Fruit fly (Drosophila melanogaster) whole organism, prepupa: ENCODE measurements around the gene Sqor.

Experiments used
- Blimp-1 ChIP-seq: fragments of 200-800 bp; sonication (Bioruptor generic); optimal IDR thresholded peaks from 3 replicates; lab custom pipeline; 2017; ENCODE audit warnings: missing biosample characterization, missing genetic modification characterization, mild to moderate bottlenecking, moderate library complexity, missing genetic modification reagents
- CG10631 ChIP-seq: fragments of 200-800 bp; sonication (Bioruptor generic); optimal IDR thresholded peaks from 2 replicates; lab custom pipeline; 2016; ENCODE audit warnings: missing biosample characterization, missing genetic modification characterization
- CG10669 ChIP-seq: fragments of 200-800 bp; sonication (Bioruptor generic); optimal IDR thresholded peaks from 3 replicates; lab custom pipeline; 2018; ENCODE audit warnings: missing biosample characterization, mild to moderate bottlenecking, missing genetic modification characterization, moderate library complexity
- CG11294 ChIP-seq: fragments of 200-800 bp; sonication (Bioruptor generic); IDR thresholded peaks from 2 replicates; pipeline ENCODE4 v1.3.6; 2022; ENCODE audit warnings: missing biosample characterization, missing genetic modification characterization
- CG11762 ChIP-seq: fragments of 200-800 bp; sonication (Bioruptor generic); optimal IDR thresholded peaks from 3 replicates; lab custom pipeline; 2016; ENCODE audit warnings: missing biosample characterization, missing genetic modification characterization; ENCODE audit not compliant: insufficient read depth
- CG11902 ChIP-seq: fragments of 200-800 bp; sonication (Bioruptor generic); optimal IDR thresholded peaks from 3 replicates; lab custom pipeline; 2016; ENCODE audit warnings: missing biosample characterization, missing genetic modification characterization
- CG15336 ChIP-seq: fragments of 200-800 bp; sonication (Bioruptor generic); IDR thresholded peaks from 2 replicates; pipeline ENCODE4 v1.3.6; 2022; ENCODE audit warnings: missing biosample characterization, missing genetic modification characterization
- CG1621 ChIP-seq: fragments of 200-800 bp; sonication (Bioruptor generic); optimal IDR thresholded peaks from 3 replicates; lab custom pipeline; 2018; ENCODE audit warnings: missing biosample characterization, mild to moderate bottlenecking, missing genetic modification characterization
- CG16779 ChIP-seq: fragments of 200-800 bp; sonication (Bioruptor generic); optimal IDR thresholded peaks from 3 replicates; lab custom pipeline; 2017; ENCODE audit warnings: missing biosample characterization, mild to moderate bottlenecking, missing genetic modification characterization
- CG3032 ChIP-seq: fragments of 200-800 bp; optimal IDR thresholded peaks from 2 replicates; lab custom pipeline; 2019; ENCODE audit warnings: missing biosample characterization, mild to moderate bottlenecking, missing genetic modification characterization, moderate library complexity
- CG32006 ChIP-seq: fragments of 200-800 bp; sonication (Bioruptor generic); optimal IDR thresholded peaks from 3 replicates; lab custom pipeline; 2017; ENCODE audit warnings: missing biosample characterization, mild to moderate bottlenecking, missing genetic modification characterization
- CG34406 ChIP-seq: fragments of 200-800 bp; sonication (Bioruptor generic); optimal IDR thresholded peaks from 3 replicates; lab custom pipeline; 2016; ENCODE audit warnings: missing biosample characterization, missing genetic modification characterization
- CG3919 ChIP-seq: fragments of 200-800 bp; sonication (Bioruptor generic); optimal IDR thresholded peaks from 3 replicates; lab custom pipeline; 2016; ENCODE audit warnings: missing biosample characterization, missing genetic modification characterization
- CG4318 ChIP-seq: fragments of 200-800 bp; sonication (Bioruptor generic); optimal IDR thresholded peaks from 3 replicates; lab custom pipeline; 2017; ENCODE audit warnings: missing biosample characterization, mild to moderate bottlenecking, missing genetic modification characterization
- CG6163 ChIP-seq: fragments of 200-800 bp; sonication (Bioruptor generic); IDR thresholded peaks from 3 replicates; pipeline ENCODE4 v1.3.6; 2022; ENCODE audit warnings: missing biosample characterization, missing genetic modification characterization
- CG6276 ChIP-seq: fragments of 200-800 bp; sonication (Bioruptor generic); optimal IDR thresholded peaks from 2 replicates; lab custom pipeline; 2017; ENCODE audit warnings: missing biosample characterization, mild to moderate bottlenecking, missing genetic modification characterization
- CG6792 ChIP-seq: fragments of 200-800 bp; sonication (Bioruptor generic); optimal IDR thresholded peaks from 3 replicates; lab custom pipeline; 2016; ENCODE audit warnings: missing biosample characterization, missing genetic modification characterization
- CG6808 ChIP-seq: fragments of 200-800 bp; sonication (Bioruptor generic); optimal IDR thresholded peaks from 3 replicates; lab custom pipeline; 2017; ENCODE audit warnings: missing biosample characterization, missing genetic modification characterization, mild to moderate bottlenecking, moderate library complexity, missing genetic modification reagents
- CG7368 ChIP-seq: fragments of 200-800 bp; sonication (Bioruptor generic); optimal IDR thresholded peaks from 3 replicates; lab custom pipeline; 2016; ENCODE audit warnings: missing biosample characterization, missing genetic modification characterization
- CG8319 ChIP-seq: fragments of 200-800 bp; sonication (Bioruptor generic); optimal IDR thresholded peaks from 3 replicates; lab custom pipeline; 2016; ENCODE audit warnings: missing biosample characterization, missing genetic modification characterization
- CG8632 ChIP-seq: fragments of 200-800 bp; sonication (Bioruptor generic); optimal IDR thresholded peaks from 3 replicates; lab custom pipeline; 2016; ENCODE audit warnings: missing biosample characterization, missing genetic modification characterization
- CG9139 ChIP-seq: fragments of 200-800 bp; sonication (Bioruptor generic); optimal IDR thresholded peaks from 3 replicates; lab custom pipeline; 2017; ENCODE audit warnings: missing biosample characterization, mild to moderate bottlenecking, missing genetic modification characterization
- Eip78C ChIP-seq: fragments of 200-800 bp; sonication (Bioruptor generic); peaks from one replicate; lab custom pipeline; 2016; ENCODE audit warnings: missing biosample characterization, missing genetic modification characterization
- Eip93F ChIP-seq: fragments of 200-800 bp; sonication (Bioruptor generic); optimal IDR thresholded peaks from 2 replicates; lab custom pipeline; 2016; ENCODE audit warnings: missing biosample characterization, mild to moderate bottlenecking, missing genetic modification characterization
- Ets21C ChIP-seq: fragments of 200-800 bp; sonication (Bioruptor generic); optimal IDR thresholded peaks from 3 replicates; lab custom pipeline; 2016; ENCODE audit warnings: missing biosample characterization, missing genetic modification characterization
- Hr39 ChIP-seq: fragments of 200-800 bp; sonication (Bioruptor generic); optimal IDR thresholded peaks from 2 replicates; lab custom pipeline; 2016; ENCODE audit warnings: missing biosample characterization, missing genetic modification characterization
- Hr4 ChIP-seq: fragments of 200-800 bp; sonication (Bioruptor generic); optimal IDR thresholded peaks from 3 replicates; lab custom pipeline; 2016; ENCODE audit warnings: missing biosample characterization, missing genetic modification characterization
- Lpt ChIP-seq: fragments of 200-800 bp; sonication (Bioruptor generic); optimal IDR thresholded peaks from 3 replicates; lab custom pipeline; 2016; ENCODE audit warnings: missing biosample characterization, missing genetic modification characterization
- OdsH ChIP-seq: fragments of 200-800 bp; sonication (Bioruptor generic); optimal IDR thresholded peaks from 3 replicates; lab custom pipeline; 2016; ENCODE audit warnings: missing biosample characterization, missing genetic modification characterization
- Sox102F ChIP-seq: fragments of 200-800 bp; sonication (Bioruptor generic); optimal IDR thresholded peaks from 2 replicates; lab custom pipeline; 2016; ENCODE audit warnings: missing biosample characterization, mild to moderate bottlenecking, missing genetic modification characterization
- acj6 ChIP-seq: fragments of 200-800 bp; sonication (Bioruptor generic); optimal IDR thresholded peaks from 3 replicates; lab custom pipeline; 2016; ENCODE audit warnings: missing biosample characterization, missing genetic modification characterization
- dsx ChIP-seq: fragments of 200-800 bp; optimal IDR thresholded peaks from 3 replicates; lab custom pipeline; 2019; ENCODE audit warnings: missing biosample characterization, mild to moderate bottlenecking, missing genetic modification characterization, moderate library complexity; ENCODE audit not compliant: poor library complexity, severe bottlenecking
- eg ChIP-seq: fragments of 200-800 bp; sonication (Bioruptor generic); IDR thresholded peaks from 3 replicates; pipeline ENCODE4 v1.3.6; 2022; ENCODE audit warnings: missing biosample characterization, missing genetic modification characterization
- esn ChIP-seq: fragments of 200-800 bp; sonication (Bioruptor generic); optimal IDR thresholded peaks from 2 replicates; lab custom pipeline; 2016; ENCODE audit warnings: missing biosample characterization, mild to moderate bottlenecking, missing genetic modification characterization, moderate library complexity
- fkh ChIP-seq: fragments of 200-800 bp; sonication (Bioruptor generic); optimal IDR thresholded peaks from 3 replicates; lab custom pipeline; 2017; ENCODE audit warnings: missing biosample characterization, mild to moderate bottlenecking, missing genetic modification characterization, moderate library complexity
- lz ChIP-seq: fragments of 200-800 bp; sonication (Bioruptor generic); optimal IDR thresholded peaks from 3 replicates; lab custom pipeline; 2016; ENCODE audit warnings: missing biosample characterization, missing genetic modification characterization
- salr ChIP-seq, 2 experiments: fragments of 200-800 bp; sonication (Bioruptor generic); optimal IDR thresholded peaks; 3 replicates each; lab custom pipeline; 2016 to 2018; ENCODE audit warnings: missing biosample characterization in 2 of 2, missing genetic modification characterization in 2 of 2, mild to moderate bottlenecking in 1 of 2
- ss ChIP-seq, 2 experiments: fragments of 200-800 bp; sonication (Bioruptor generic); optimal IDR thresholded peaks; 2 replicates in 1 of 2; 3 replicates in 1 of 2; lab custom pipeline; 2017 to 2018; ENCODE audit warnings: mild to moderate bottlenecking in 2 of 2, missing biosample characterization in 2 of 2, missing genetic modification characterization in 2 of 2, moderate library complexity in 1 of 2
- svp ChIP-seq: fragments of 200-800 bp; sonication (Bioruptor generic); peaks from one replicate; lab custom pipeline; 2016; ENCODE audit warnings: missing biosample characterization, missing genetic modification characterization
- topi ChIP-seq: fragments of 200-800 bp; sonication (Bioruptor generic); optimal IDR thresholded peaks from 3 replicates; lab custom pipeline; 2016; ENCODE audit warnings: missing biosample characterization, missing genetic modification characterization
- vri ChIP-seq: fragments of 200-800 bp; sonication (Bioruptor generic); optimal IDR thresholded peaks from 3 replicates; lab custom pipeline; 2016; ENCODE audit warnings: missing biosample characterization, mild to moderate bottlenecking, missing genetic modification characterization

The Sqor gene

DNA sequence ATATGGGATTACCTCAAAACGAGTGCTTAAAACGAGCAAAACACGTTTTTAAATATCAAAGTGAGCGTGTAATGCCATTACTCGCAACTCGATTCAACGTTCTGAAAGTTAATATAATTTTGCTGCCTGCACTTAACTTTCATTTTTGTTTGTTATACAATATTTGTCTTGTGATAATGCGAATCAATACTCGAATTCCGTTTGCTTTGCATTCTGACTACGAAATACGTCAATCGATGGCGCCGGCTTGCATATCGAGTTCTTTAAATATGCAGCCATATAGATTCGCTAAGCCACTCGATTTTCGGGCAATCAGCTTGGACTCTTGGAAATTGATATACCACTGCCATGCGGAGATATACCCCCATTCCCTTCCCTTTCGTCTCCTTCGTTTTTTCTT, 19.3 kb upstream of the Sqor start:
- TF ChIP-seq Blimp-1 (peak; percentile 41), Sox102F (GFP tag; lab: Kevin White, UChicago) (peak; percentile 16), CG34406 (no peak), vri (GFP tag; lab: Kevin White, UChicago) (peak; percentile 77)

DNA sequence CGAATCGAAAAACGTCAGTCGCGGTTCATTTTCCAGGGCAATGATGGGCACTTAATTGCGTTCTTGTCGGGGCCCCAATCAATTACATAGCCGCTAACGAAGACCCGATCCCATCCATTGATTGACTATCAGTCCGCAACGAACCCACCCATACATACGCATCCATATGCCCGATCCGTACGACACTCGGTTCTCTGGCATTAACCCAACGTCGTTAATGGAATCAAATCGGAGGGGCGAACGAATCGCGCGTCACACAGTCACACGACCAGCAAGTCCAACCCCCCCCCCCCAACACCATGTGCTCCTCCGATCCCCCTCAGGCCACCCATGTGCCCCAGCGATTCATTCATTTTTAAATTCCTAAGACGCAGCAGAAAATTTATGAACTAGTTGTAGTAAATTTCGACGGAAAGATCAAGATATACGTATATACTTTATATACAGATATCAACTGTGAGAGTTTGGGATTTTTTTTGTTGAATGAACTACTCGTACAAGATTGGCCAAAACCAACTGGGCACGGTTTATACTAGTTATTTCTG, 18.7 kb upstream of the Sqor start:
- TF ChIP-seq CG11762 (GFP tag; lab: Kevin White, UChicago) (no peak), CG1621 (peak; percentile 4), Sox102F (GFP tag; lab: Kevin White, UChicago) (no peak), CG8632 (no peak), CG16779 (tag; lab: Kevin White, UChicago) (peak; percentile 40), CG3919 (GFP tag; lab: Kevin White, UChicago) (no peak), Eip78C (peak; percentile 24), CG6808 (GFP tag; lab: Kevin White, UChicago) (peak; percentile 3), CG11294 (GFP tag; lab: Robert Waterston, UW) (no peak), dsx (peak; percentile 16), svp (GFP tag; lab: Kevin White, UChicago) (peak; percentile 97), OdsH (GFP tag; lab: Kevin White, UChicago) (no peak), CG9139 (no peak), CG6276 (peak; percentile 27), CG8319 (GFP tag; lab: Kevin White, UChicago) (no peak), ss (GFP tag; optimal IDR thresholded peaks at IDR 0.05; lab: Kevin White, UChicago) (peak in 1 of 2 experiments; percentile 10)

DNA sequence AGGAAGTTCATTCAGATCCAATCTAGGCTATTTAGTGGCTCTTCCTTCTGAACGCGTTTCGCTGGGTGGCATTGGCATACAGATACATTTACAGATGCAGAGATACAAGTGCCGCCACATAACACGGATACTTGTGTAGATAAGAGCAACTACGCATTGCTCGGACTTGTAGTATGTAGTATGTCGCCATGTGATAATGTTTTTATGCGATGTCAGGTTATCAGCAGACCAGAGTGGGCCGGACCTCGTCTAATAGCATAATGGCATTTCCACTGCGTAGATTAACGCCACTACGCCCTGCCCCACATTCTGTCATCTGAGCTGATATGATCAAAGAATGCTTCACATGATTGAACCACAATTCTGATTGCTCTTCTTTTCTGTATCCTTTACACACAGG, 18.2 kb upstream of the Sqor start:
- TF ChIP-seq OdsH (GFP tag; lab: Kevin White, UChicago) (no peak), CG3032 (tag; lab: Kevin White, UChicago) (no peak), svp (GFP tag; lab: Kevin White, UChicago) (peak; percentile 83)

DNA sequence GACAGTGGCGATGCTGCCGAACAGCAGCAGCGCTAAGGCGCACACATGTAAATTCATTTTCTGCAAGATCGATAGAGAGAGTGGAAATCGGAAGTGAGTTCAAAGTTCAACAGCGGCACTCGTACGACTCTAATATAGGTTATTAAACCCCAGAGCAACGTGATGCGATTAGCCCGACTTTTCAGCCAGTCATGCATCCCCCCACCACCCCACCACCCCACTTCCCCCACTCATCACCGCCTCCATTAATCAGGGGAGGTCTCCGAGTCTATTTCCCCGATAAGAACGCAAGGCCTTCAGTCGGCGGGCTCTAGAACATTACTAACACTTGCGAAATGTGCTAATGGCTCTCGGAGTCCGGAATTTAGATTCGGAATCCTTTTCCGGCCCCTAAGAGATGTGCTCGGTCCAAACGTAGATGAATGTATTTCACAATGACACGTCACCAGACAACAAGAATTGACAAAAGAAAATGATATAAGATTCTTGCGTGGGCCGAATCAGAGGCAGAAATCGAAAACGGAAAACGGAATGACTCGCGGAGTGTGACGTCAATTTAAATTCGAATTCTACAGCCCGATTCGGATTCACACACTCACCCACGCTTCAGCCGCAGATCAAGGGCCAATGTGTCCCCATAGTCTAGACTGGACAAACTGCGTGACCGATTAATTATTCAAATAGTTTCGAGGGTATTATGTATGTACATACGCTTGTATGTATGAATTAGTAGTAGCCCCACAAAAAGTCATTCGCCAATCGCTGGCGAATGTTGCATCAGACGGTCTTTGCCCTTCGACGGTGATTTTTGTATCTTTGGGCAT, 14.1 kb upstream of the Sqor start:
- TF ChIP-seq CG6792 (GFP tag; lab: Kevin White, UChicago): no peak
- TF ChIP-seq esn (GFP tag; lab: Kevin White, UChicago): no peak
- 0 out of 3 replicates have a peak, but pooled peaks have one; percentile 12 for TF ChIP-seq CG6163 (GFP tag; lab: Robert Waterston, UW)
- TF ChIP-seq lz: no peak
- no peak for TF ChIP-seq fkh (GFP tag; lab: Kevin White, UChicago)
- TF ChIP-seq Eip93F (GFP tag; lab: Kevin White, UChicago): no peak
- TF ChIP-seq CG16779 (tag; lab: Kevin White, UChicago): peak; percentile 15
- no peak for TF ChIP-seq acj6 (GFP tag; lab: Kevin White, UChicago)
- no peak for TF ChIP-seq CG3032 (tag; lab: Kevin White, UChicago)
- TF ChIP-seq CG6276: peak; percentile 49
- peak; percentile 35; the same call in 1 of the 2 replicates for TF ChIP-seq CG15336 (GFP tag; lab: Robert Waterston, UW)
- TF ChIP-seq CG1621: no peak
- no peak for TF ChIP-seq topi (GFP tag; lab: Kevin White, UChicago)
- TF ChIP-seq CG11902 (GFP tag; lab: Kevin White, UChicago): no peak
- peak; percentile 23 for TF ChIP-seq CG6808 (GFP tag; lab: Kevin White, UChicago)
- peak; percentile 14 for TF ChIP-seq CG10669 (GFP tag; lab: Kevin White, UChicago)
- no peak for TF ChIP-seq CG4318 (GFP tag; lab: Kevin White, UChicago)
- TF ChIP-seq ss (GFP tag; optimal IDR thresholded peaks at IDR 0.05; lab: Kevin White, UChicago): peak; percentile 16 to 56
- TF ChIP-seq Ets21C (GFP tag; lab: Kevin White, UChicago): no peak
- no peak for TF ChIP-seq CG11294 (GFP tag; lab: Robert Waterston, UW)
- TF ChIP-seq OdsH (GFP tag; lab: Kevin White, UChicago): no peak
- no peak for TF ChIP-seq CG10631
- no peak for TF ChIP-seq Lpt (GFP tag; lab: Kevin White, UChicago)
- TF ChIP-seq CG7368: no peak
- no peak for TF ChIP-seq CG34406
- TF ChIP-seq CG32006 (GFP tag; lab: Kevin White, UChicago): no peak
- no peak for TF ChIP-seq Hr4
- TF ChIP-seq Hr39 (GFP tag; lab: Kevin White, UChicago): no peak
- peak; percentile 84 for TF ChIP-seq svp (GFP tag; lab: Kevin White, UChicago)
- TF ChIP-seq Blimp-1: no peak
- no peak for TF ChIP-seq salr (GFP tag; optimal IDR thresholded peaks at IDR 0.05; lab: Kevin White, UChicago)
- 0 out of 3 replicates have a peak, but pooled peaks have one; percentile 34 for TF ChIP-seq eg (GFP tag; lab: Robert Waterston, UW)
